Worm (Caenorhabditis elegans): ENCODE results near the gene cnb-1.

cnb-1 gene

DNA sequence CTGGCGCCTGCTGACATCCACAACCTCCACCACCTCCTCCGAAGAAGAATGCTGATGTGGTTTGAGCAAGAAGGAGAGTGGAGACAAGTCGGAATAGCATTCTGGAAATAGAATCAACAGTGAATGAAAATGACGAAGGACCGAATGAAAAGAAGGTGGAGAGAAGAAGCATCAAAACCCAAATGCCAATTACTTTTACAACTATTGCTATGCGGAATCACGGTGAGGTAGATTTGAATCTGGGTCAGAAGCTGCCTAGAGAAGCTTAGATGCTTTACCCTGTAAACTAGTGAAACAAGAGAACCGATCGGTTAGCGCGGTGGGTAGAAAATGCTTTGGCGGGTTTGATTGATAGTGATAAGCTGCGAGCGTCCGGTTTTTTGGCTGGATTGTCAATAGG, 28.6 kb upstream of the cnb-1 start, which contains the start of gene grl-7:
Gene grl-7, minus strand, starts transcription at position 101 of the 400 bp plus-strand sequence.
- TF ChIP-seq fkh-10 (GFP tag; optimal IDR thresholded peaks at IDR 0.05), result no peak
- TF ChIP-seq ceh-18 (tag; optimal IDR thresholded peaks at IDR 0.05), result no peak
- TF ChIP-seq elt-4 (tag; optimal IDR thresholded peaks at IDR 0.05), result no peak
- no peak for TF ChIP-seq nfya-1 (tag; optimal IDR thresholded peaks at IDR 0.05)
- no peak for TF ChIP-seq lin-11 (tag; optimal IDR thresholded peaks at IDR 0.05)
- TF ChIP-seq pat-9 (tag; optimal IDR thresholded peaks at IDR 0.05), result no peak
- TF ChIP-seq tbx-2 (tag; optimal IDR thresholded peaks at IDR 0.05), result no peak
- no peak for TF ChIP-seq ceh-22 (tag; optimal IDR thresholded peaks at IDR 0.05)
- TF ChIP-seq unc-3 (GFP tag; conservative IDR thresholded peaks at IDR 0.05), result no peak
- no peak for TF ChIP-seq unc-3 (tag; optimal IDR thresholded peaks at IDR 0.05)
- no peak for TF ChIP-seq C38D4.7 (GFP tag; optimal IDR thresholded peaks at IDR 0.05)
- no peak for TF ChIP-seq nhr-11 (tag; optimal IDR thresholded peaks at IDR 0.05)
- no peak for TF ChIP-seq nhr-232 (tag; optimal IDR thresholded peaks at IDR 0.05)
- TF ChIP-seq pqm-1 (tag; optimal IDR thresholded peaks at IDR 0.05), result no peak
- TF ChIP-seq pros-1 (tag; optimal IDR thresholded peaks at IDR 0.05), result no peak
- no peak for TF ChIP-seq unc-42 (tag; optimal IDR thresholded peaks at IDR 0.05)
- TF ChIP-seq dve-1 (tag; optimal IDR thresholded peaks at IDR 0.05), result no peak

DNA sequence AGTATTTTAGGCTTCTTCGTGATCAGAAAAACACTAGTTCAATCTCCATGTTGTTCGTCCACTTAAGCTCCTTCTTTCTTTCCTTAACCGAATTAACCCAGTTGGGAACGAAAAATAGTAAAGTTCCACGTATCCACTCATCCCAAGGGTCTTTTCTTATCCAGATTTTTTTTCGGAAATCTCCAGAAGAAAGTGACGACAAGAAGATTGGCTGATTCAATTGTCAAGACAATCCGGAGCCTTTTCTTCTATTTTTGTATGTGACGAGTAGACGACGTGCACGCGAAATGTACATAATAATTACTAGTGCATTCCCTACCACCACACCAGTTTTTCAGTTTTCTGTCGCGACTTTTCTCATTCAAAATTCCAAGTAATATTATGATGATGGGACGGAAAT, 24.3 kb upstream of the cnb-1 start:
- no peak for TF ChIP-seq nhr-232 (tag; optimal IDR thresholded peaks at IDR 0.05)
- TF ChIP-seq unc-42 (tag; optimal IDR thresholded peaks at IDR 0.05), result peak; percentile 36

DNA sequence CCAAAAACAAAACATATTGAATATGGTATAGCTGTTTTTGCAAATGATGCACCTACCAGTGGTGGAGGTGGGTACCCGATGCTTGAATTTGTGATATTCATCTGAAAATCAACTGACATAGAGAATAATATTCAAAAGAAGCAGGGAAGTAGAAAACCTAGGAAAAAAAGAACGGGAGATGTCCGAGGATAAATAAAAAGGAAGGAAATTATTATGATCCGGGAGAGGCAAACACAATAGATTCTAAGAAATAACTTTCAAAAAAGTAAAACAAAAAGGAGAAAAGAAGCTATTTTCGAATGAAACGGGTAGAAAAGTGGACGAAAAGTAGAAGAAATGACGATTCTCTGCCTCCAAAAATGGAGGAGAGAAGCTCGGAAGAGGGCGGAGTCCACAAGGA, 22.6 kb upstream of the cnb-1 start, which contains the start of gene npr-25:
Gene npr-25, minus strand, starts transcription at position 101 of the 400 bp plus-strand sequence.
- TF ChIP-seq pax-1 (tag; optimal IDR thresholded peaks at IDR 0.05), result no peak
- TF ChIP-seq rnt-1 (tag; optimal IDR thresholded peaks at IDR 0.05), result no peak
- TF ChIP-seq ceh-14 (tag; optimal IDR thresholded peaks at IDR 0.05), result no peak
- no peak for TF ChIP-seq F13H6.1 (tag; optimal IDR thresholded peaks at IDR 0.05)
- TF ChIP-seq pha-2 (tag; optimal IDR thresholded peaks at IDR 0.05), result no peak
- TF ChIP-seq mec-3 (tag; optimal IDR thresholded peaks at IDR 0.05; ENCODE audit: borderline replicate concordance), result no peak
- TF ChIP-seq ref-2 (tag; optimal IDR thresholded peaks at IDR 0.05), result no peak
- TF ChIP-seq zip-5 (tag; optimal IDR thresholded peaks at IDR 0.05), result no peak
- no peak for TF ChIP-seq ztf-16 (tag; optimal IDR thresholded peaks at IDR 0.05)
- no peak for TF ChIP-seq hlh-30 (tag; optimal IDR thresholded peaks at IDR 0.05; ENCODE audit: insufficient read depth)
- TF ChIP-seq K02D7.2 (tag; optimal IDR thresholded peaks at IDR 0.05), result no peak
- TF ChIP-seq pag-3 (tag; optimal IDR thresholded peaks at IDR 0.05; ENCODE audit: borderline replicate concordance), result no peak
- no peak for TF ChIP-seq T23F11.4 (GFP tag; optimal IDR thresholded peaks at IDR 0.05)
- no peak for TF ChIP-seq ceh-19 (GFP tag; optimal IDR thresholded peaks at IDR 0.05)

DNA sequence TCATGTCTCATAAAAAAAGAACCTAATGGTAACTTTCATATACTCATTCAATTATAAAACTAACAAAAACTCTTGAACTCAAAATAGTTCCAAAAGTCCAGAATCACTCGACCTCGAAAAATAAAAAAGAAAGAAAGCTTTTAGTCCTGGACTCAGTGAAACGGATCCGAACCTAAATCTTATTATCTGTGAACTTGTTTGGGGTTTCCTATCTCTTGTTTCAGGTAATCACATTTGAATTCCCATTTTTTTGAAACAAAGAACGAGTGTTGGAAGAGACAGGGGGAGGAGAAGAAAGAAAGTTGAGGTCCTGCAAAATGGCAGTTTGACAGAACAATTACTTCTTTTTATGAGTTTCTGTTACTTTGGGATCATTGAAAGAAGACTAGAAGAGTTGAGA, 21.3 kb upstream of the cnb-1 start:
- TF ChIP-seq unc-42 (tag; optimal IDR thresholded peaks at IDR 0.05) (peak; percentile 61), unc-3 (GFP tag; conservative IDR thresholded peaks at IDR 0.05) (no peak), unc-3 (tag; optimal IDR thresholded peaks at IDR 0.05) (no peak), elt-4 (tag; optimal IDR thresholded peaks at IDR 0.05) (no peak)

DNA sequence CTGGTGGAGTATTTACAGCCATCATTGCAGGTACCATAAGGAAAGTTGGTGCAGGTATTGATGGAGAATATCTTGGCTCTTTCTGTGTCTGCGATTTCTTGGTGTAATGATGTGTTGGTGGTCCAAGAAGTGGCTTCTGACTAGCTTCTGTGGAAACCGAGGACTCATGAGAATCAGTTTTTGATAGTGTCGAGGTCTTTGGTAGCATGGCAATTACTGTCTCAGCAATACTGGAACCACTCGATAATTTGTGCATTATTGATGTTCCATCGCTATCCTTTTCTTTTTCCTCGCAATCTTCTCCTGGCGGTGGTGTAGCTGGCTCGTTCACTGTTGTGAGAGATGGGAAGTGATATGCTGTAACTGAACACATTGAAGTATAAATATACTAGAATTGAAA, 12.0 kb upstream of the cnb-1 start:
- TF ChIP-seq ceh-22 (tag; optimal IDR thresholded peaks at IDR 0.05), result no peak
- no peak for TF ChIP-seq ceh-14 (tag; optimal IDR thresholded peaks at IDR 0.05)
- no peak for TF ChIP-seq ceh-31 (tag; optimal IDR thresholded peaks at IDR 0.05)
- no peak for TF ChIP-seq sox-2 (GFP tag; IDR thresholded peaks at IDR 0.05)
- no peak for TF ChIP-seq madf-2 (tag; optimal IDR thresholded peaks at IDR 0.05)
- TF ChIP-seq ztf-16 (tag; optimal IDR thresholded peaks at IDR 0.05), result no peak
- no peak for TF ChIP-seq C38D4.7 (GFP tag; optimal IDR thresholded peaks at IDR 0.05)
- no peak for TF ChIP-seq ceh-2 (tag; optimal IDR thresholded peaks at IDR 0.05)
- TF ChIP-seq ahr-1 (tag; optimal IDR thresholded peaks at IDR 0.05), result no peak
- no peak for TF ChIP-seq dmd-4 (tag; optimal IDR thresholded peaks at IDR 0.05; ENCODE audit: borderline replicate concordance)
- TF ChIP-seq dve-1 (tag; optimal IDR thresholded peaks at IDR 0.05), result no peak
- TF ChIP-seq K02D7.2 (tag; optimal IDR thresholded peaks at IDR 0.05), result no peak
- no peak for TF ChIP-seq npax-4 (tag; optimal IDR thresholded peaks at IDR 0.05)
- TF ChIP-seq C08G9.2 (tag; optimal IDR thresholded peaks at IDR 0.05), result no peak
- no peak for TF ChIP-seq zip-5 (tag; optimal IDR thresholded peaks at IDR 0.05)
- no peak for TF ChIP-seq pros-1 (tag; optimal IDR thresholded peaks at IDR 0.05)
- no peak for TF ChIP-seq unc-55 (GFP tag; optimal IDR thresholded peaks at IDR 0.05)
- TF ChIP-seq ttx-3 (tag; optimal IDR thresholded peaks at IDR 0.05), result no peak
- TF ChIP-seq pqm-1 (tag; optimal IDR thresholded peaks at IDR 0.05), result no peak
- TF ChIP-seq K09A11.1 (tag; optimal IDR thresholded peaks at IDR 0.05; ENCODE audit: insufficient read depth), result no peak

Data from whole organism, late embryonic.